Fruit fly (Drosophila melanogaster): ENCODE measurements around the gene CG13311.

The CG13311 gene

dm6 chr3L:8767876-8768275 is 34.1 kb downstream of the CG13311 start (continued):
- peak; percentile 47 for TF ChIP-seq dsx (GFP tag; optimal IDR thresholded peaks at IDR 0.05; ENCODE audit: poor library complexity, severe bottlenecking)
- peak; percentile 24; the same call in 1 of the 2 replicates for TF ChIP-seq CG11294 (GFP tag; IDR thresholded peaks at IDR 0.05)
- peak; percentile 66 for TF ChIP-seq CG10631 (GFP tag; optimal IDR thresholded peaks at IDR 0.05)
- peak; percentile 72 for TF ChIP-seq CG31627 (GFP tag; optimal IDR thresholded peaks at IDR 0.05)
- peak; percentile 35 to 71 for TF ChIP-seq ss (GFP tag; optimal IDR thresholded peaks at IDR 0.05)
- peak; percentile 75 for TF ChIP-seq Sox14 (GFP tag; optimal IDR thresholded peaks at IDR 0.05)
- peak; percentile 65 for TF ChIP-seq CG6163 (GFP tag; IDR thresholded peaks at IDR 0.05)

dm6 chr3L:8765969-8766538 is 35.9 kb downstream of the CG13311 start:
- peak; percentile 96 for TF ChIP-seq CG6276 (GFP tag; optimal IDR thresholded peaks at IDR 0.05)
- TF ChIP-seq Eip78C (GFP tag) = peak; percentile 99
- peak; percentile 95 for TF ChIP-seq CG4318 (GFP tag; optimal IDR thresholded peaks at IDR 0.05)
- peak; percentile 96 for TF ChIP-seq eg (GFP tag; IDR thresholded peaks at IDR 0.05)
- TF ChIP-seq Smox (GFP tag; optimal IDR thresholded peaks at IDR 0.05) = peak; percentile 99
- peak; percentile 94 for TF ChIP-seq vri (GFP tag; optimal IDR thresholded peaks at IDR 0.05)
- peak; percentile 95 for TF ChIP-seq CG8119 (GFP tag; IDR thresholded peaks at IDR 0.05)
- peak; percentile 99 for TF ChIP-seq OdsH (GFP tag; optimal IDR thresholded peaks at IDR 0.05)
- TF ChIP-seq CG11294 (GFP tag; IDR thresholded peaks at IDR 0.05) = peak; percentile 95
- TF ChIP-seq Sox102F (GFP tag; optimal IDR thresholded peaks at IDR 0.05) = peak; percentile 98
- TF ChIP-seq salr (GFP tag; optimal IDR thresholded peaks at IDR 0.05) = peak; percentile 97 to 99
- peak; percentile 98 for TF ChIP-seq CG1621 (tag; optimal IDR thresholded peaks at IDR 0.05)
- peak; percentile 98 for TF ChIP-seq Ets21C (GFP tag; optimal IDR thresholded peaks at IDR 0.05)
- TF ChIP-seq net (GFP tag; optimal IDR thresholded peaks at IDR 0.05) = peak; percentile 97
- peak; percentile 94 for TF ChIP-seq spab (GFP tag; optimal IDR thresholded peaks at IDR 0.05)
- TF ChIP-seq acj6 (GFP tag; optimal IDR thresholded peaks at IDR 0.05) = peak; percentile 99
- peak; percentile 94 for TF ChIP-seq CG3919 (GFP tag; optimal IDR thresholded peaks at IDR 0.05)
- peak; percentile 99 for TF ChIP-seq fd59A (GFP tag; optimal IDR thresholded peaks at IDR 0.05)
- TF ChIP-seq pdm3 (GFP tag; optimal IDR thresholded peaks at IDR 0.05) = peak; percentile 97
- peak; percentile 94 for TF ChIP-seq Blimp-1 (GFP tag; optimal IDR thresholded peaks at IDR 0.05)
- TF ChIP-seq dsx (GFP tag; optimal IDR thresholded peaks at IDR 0.05; ENCODE audit: poor library complexity, severe bottlenecking) = peak; percentile 55
- peak; percentile 96 for TF ChIP-seq dac (GFP tag; optimal IDR thresholded peaks at IDR 0.05)
- peak; percentile 99 for TF ChIP-seq esn (GFP tag; optimal IDR thresholded peaks at IDR 0.05)
- TF ChIP-seq CG6808 (GFP tag; optimal IDR thresholded peaks at IDR 0.05) = peak; percentile 98
- TF ChIP-seq Sox15 (GFP tag; optimal IDR thresholded peaks at IDR 0.05) = peak; percentile 99
- peak; percentile 72 for TF ChIP-seq fkh (GFP tag; optimal IDR thresholded peaks at IDR 0.05)
- peak; percentile 94 for TF ChIP-seq CG8319 (GFP tag; optimal IDR thresholded peaks at IDR 0.05)
- peak; percentile 80 for TF ChIP-seq CG9139 (GFP tag; optimal IDR thresholded peaks at IDR 0.05)
- TF ChIP-seq Hr38 (GFP tag; optimal IDR thresholded peaks at IDR 0.05) = peak; percentile 39
- peak; percentile 88 for TF ChIP-seq CG16779 (tag; optimal IDR thresholded peaks at IDR 0.05)
- TF ChIP-seq CG10669 (GFP tag; optimal IDR thresholded peaks at IDR 0.05) = peak; percentile 93
- TF ChIP-seq Eip75B (GFP tag; optimal IDR thresholded peaks at IDR 0.05) = peak; percentile 97
- peak; percentile 97 for TF ChIP-seq Gug (GFP tag; IDR thresholded peaks at IDR 0.05)
- peak; percentile 99 for TF ChIP-seq CG31627 (GFP tag; optimal IDR thresholded peaks at IDR 0.05)
- peak; percentile 98 for TF ChIP-seq CG11902 (GFP tag; optimal IDR thresholded peaks at IDR 0.05)
- peak; percentile 99 for TF ChIP-seq Met (GFP tag; optimal IDR thresholded peaks at IDR 0.05)
- TF ChIP-seq CG15336 (GFP tag; IDR thresholded peaks at IDR 0.05) = peak; percentile 94
- peak; percentile 90 for TF ChIP-seq Eip93F (GFP tag; optimal IDR thresholded peaks at IDR 0.05)
- peak; percentile 99 for TF ChIP-seq Hr39 (GFP tag; optimal IDR thresholded peaks at IDR 0.05)
- peak; percentile 98 for TF ChIP-seq CG8632 (GFP tag; optimal IDR thresholded peaks at IDR 0.05)
- peak; percentile 98 for TF ChIP-seq CG10631 (GFP tag; optimal IDR thresholded peaks at IDR 0.05)
- TF ChIP-seq ss (GFP tag; optimal IDR thresholded peaks at IDR 0.05) = peak; percentile 94 to 98
- TF ChIP-seq Ets96B (tag; optimal IDR thresholded peaks at IDR 0.05) = peak; percentile 95
- TF ChIP-seq CG6854 (GFP tag; optimal IDR thresholded peaks at IDR 0.05) = peak; percentile 96
- TF ChIP-seq cyc (GFP tag; optimal IDR thresholded peaks at IDR 0.05) = peak; percentile 99
- TF ChIP-seq Sox14 (GFP tag; optimal IDR thresholded peaks at IDR 0.05) = peak; percentile 99
